Worm (Caenorhabditis elegans): ENCODE results near the gene pho-13.
A peak's percentile ranks its signal among the peaks of the same experiment; 100 is the strongest.

pho-13 gene

ce11 chrII:8806921-8807320 is at the start of gene pho-13:
TSS of gene pho-13 (minus strand) at chrII:8807021.
- TF ChIP-seq blmp-1 (tag; optimal IDR thresholded peaks at IDR 0.05; ENCODE audit: insufficient read depth) (no peak), fos-1 (tag; optimal IDR thresholded peaks at IDR 0.05) (peak; percentile 23)

ce11 chrII:8856524-8856923 is 49.7 kb upstream of the pho-13 start:
- TF ChIP-seq elt-3 (tag; optimal IDR thresholded peaks at IDR 0.05) (no peak), F13H6.1 (tag; optimal IDR thresholded peaks at IDR 0.05) (no peak), sma-9 (GFP tag; optimal IDR thresholded peaks at IDR 0.05) (no peak), sma-9 (tag; optimal IDR thresholded peaks at IDR 0.05) (no peak)

ce11 chrII:8854874-8855273 is 48.1 kb upstream of the pho-13 start:
- no peak for TF ChIP-seq elt-1 (tag; optimal IDR thresholded peaks at IDR 0.05)
- no peak for TF ChIP-seq sma-3 (GFP tag; optimal IDR thresholded peaks at IDR 0.05)
- TF ChIP-seq nhr-25 (tag; optimal IDR thresholded peaks at IDR 0.05), result peak; percentile 33
- no peak for TF ChIP-seq egl-27 (tag; optimal IDR thresholded peaks at IDR 0.05)
- TF ChIP-seq nhr-6 (tag; optimal IDR thresholded peaks at IDR 0.05), result no peak

ce11 chrII:8853960-8854359 is 47.1 kb upstream of the pho-13 start:
- TF ChIP-seq lin-13 (GFP tag; optimal IDR thresholded peaks at IDR 0.05) (no peak), nhr-25 (tag; optimal IDR thresholded peaks at IDR 0.05) (peak; percentile 35), unc-62 (GFP tag; optimal IDR thresholded peaks at IDR 0.05) (no peak), mbf-1 (tag; optimal IDR thresholded peaks at IDR 0.05) (no peak), peb-1 (tag; optimal IDR thresholded peaks at IDR 0.05) (no peak), C34F6.9 (tag; optimal IDR thresholded peaks at IDR 0.05) (no peak), ceh-82 (tag; optimal IDR thresholded peaks at IDR 0.05) (no peak), ztf-1 (GFP tag; conservative IDR thresholded peaks at IDR 0.05) (no peak), nhr-21 (tag; optimal IDR thresholded peaks at IDR 0.05) (peak; percentile 69), unc-55 (GFP tag; optimal IDR thresholded peaks at IDR 0.05) (no peak), fos-1 (tag; optimal IDR thresholded peaks at IDR 0.05) (peak; percentile 15), nhr-237 (tag; optimal IDR thresholded peaks at IDR 0.05) (no peak), lin-11 (tag; optimal IDR thresholded peaks at IDR 0.05) (no peak), elt-3 (tag; optimal IDR thresholded peaks at IDR 0.05) (no peak), nhr-77 (tag; optimal IDR thresholded peaks at IDR 0.05) (no peak), lsy-2 (tag; optimal IDR thresholded peaks at IDR 0.05) (peak in 1 of 2 experiments; percentile 2), ztf-4 (tag; optimal IDR thresholded peaks at IDR 0.05) (no peak), R02D3.7 (tag; optimal IDR thresholded peaks at IDR 0.05) (no peak), sma-9 (GFP tag; optimal IDR thresholded peaks at IDR 0.05) (peak; percentile 25), sma-9 (tag; optimal IDR thresholded peaks at IDR 0.05) (no peak), nhr-129 (tag; optimal IDR thresholded peaks at IDR 0.05) (no peak), sma-3 (GFP tag; optimal IDR thresholded peaks at IDR 0.05) (peak; percentile 25), ztf-11 (tag; optimal IDR thresholded peaks at IDR 0.05) (no peak), ZK546.5 (tag; optimal IDR thresholded peaks at IDR 0.05) (no peak), skn-1 (tag; optimal IDR thresholded peaks at IDR 0.05) (no peak), nhr-23 (tag; optimal IDR thresholded peaks at IDR 0.05) (no peak), alr-1 (tag; optimal IDR thresholded peaks at IDR 0.05) (no peak), sem-4 (tag; optimal IDR thresholded peaks at IDR 0.05) (no peak), mab-5 (tag; optimal IDR thresholded peaks at IDR 0.05) (no peak), nhr-6 (tag; optimal IDR thresholded peaks at IDR 0.05) (no peak)

ce11 chrII:8853238-8853637 is 46.4 kb upstream of the pho-13 start:
- no peak for TF ChIP-seq mdl-1 (tag; optimal IDR thresholded peaks at IDR 0.05)
- no peak for TF ChIP-seq F13H6.1 (tag; optimal IDR thresholded peaks at IDR 0.05)
- TF ChIP-seq sma-3 (GFP tag; optimal IDR thresholded peaks at IDR 0.05), result no peak
- TF ChIP-seq nhr-6 (tag; optimal IDR thresholded peaks at IDR 0.05), result no peak
- TF ChIP-seq elt-1 (tag; optimal IDR thresholded peaks at IDR 0.05), result no peak
- no peak for TF ChIP-seq nhr-25 (tag; optimal IDR thresholded peaks at IDR 0.05)
- no peak for TF ChIP-seq lin-13 (GFP tag; optimal IDR thresholded peaks at IDR 0.05)
- TF ChIP-seq aly-2 (tag; optimal IDR thresholded peaks at IDR 0.05), result no peak
- no peak for TF ChIP-seq unc-55 (GFP tag; optimal IDR thresholded peaks at IDR 0.05)
- no peak for TF ChIP-seq ztf-4 (tag; optimal IDR thresholded peaks at IDR 0.05)
- TF ChIP-seq unc-62 (GFP tag; optimal IDR thresholded peaks at IDR 0.05), result no peak

All from whole organism, L2 larva.